Fruit fly (Drosophila melanogaster): ENCODE data around the gene ppk.

DNA sequence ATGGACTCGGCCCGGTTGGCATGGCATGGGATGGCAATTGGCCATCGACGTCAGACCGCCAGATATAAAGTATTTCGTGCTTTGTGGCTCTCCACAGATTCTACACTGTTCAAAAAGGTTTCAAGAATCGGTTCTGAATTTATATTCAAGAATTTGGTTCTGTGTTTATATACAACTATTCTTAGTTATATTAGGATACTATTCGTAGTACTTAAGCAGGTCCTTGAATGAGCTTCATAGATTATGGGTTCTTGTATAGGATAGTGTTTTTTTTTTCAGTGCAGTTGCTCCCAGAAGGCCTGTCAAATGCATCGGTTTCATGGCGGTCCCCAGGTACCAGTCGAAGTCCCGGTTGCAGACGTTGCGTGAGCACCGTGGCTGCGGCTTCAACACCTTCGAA, 5.5 kb upstream of the ppk start:
- TF ChIP-seq CG8478 (optimal IDR thresholded peaks at IDR 0.05): no peak
- no peak for TF ChIP-seq CTCF (optimal IDR thresholded peaks at IDR 0.05)
